Fruit fly (Drosophila melanogaster) S2 (cell line): ENCODE data around the gene nerfin-2.

Source experiments
- CG8478 ChIP-seq: fragments of >200 bp; optimal IDR thresholded peaks from 2 replicates; lab custom pipeline; 2018
- CTCF ChIP-seq, 2 experiments: fragments of >200 bp; optimal IDR thresholded peaks; 2 replicates each; lab custom pipeline; 2018

dm6 chr3R:10062324-10062723, 8.6 kb upstream of the nerfin-2 start, which contains the start of gene CG33630:
- TF ChIP-seq CTCF (optimal IDR thresholded peaks at IDR 0.05; lab: Kevin White, UChicago) (no peak), CG8478 (lab: Kevin White, UChicago) (no peak)
